Fruit fly (Drosophila melanogaster): Measurements from ENCODE around the gene CG8281.

DNA sequence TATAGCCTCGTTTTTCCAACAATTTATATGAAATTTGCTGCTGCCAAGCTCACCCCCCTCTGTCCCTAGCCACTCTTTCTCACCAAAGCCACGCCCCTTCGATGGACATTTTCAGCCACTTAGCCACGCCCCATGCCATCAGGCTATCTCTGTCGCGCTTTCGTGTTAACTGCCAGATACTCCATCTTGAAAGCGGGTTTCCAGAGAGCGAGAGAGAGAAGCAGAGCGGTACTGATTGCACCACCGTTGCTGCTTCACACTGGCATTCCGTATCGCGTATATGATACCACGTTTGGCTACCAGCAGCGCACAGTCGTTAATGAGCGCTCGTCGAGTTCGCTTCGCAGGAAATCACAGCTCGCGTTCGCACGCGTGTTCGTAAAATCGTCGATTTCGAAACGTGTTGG lies 35.6 kb downstream of the CG8281 start, which contains the start of gene exex:
- TF ChIP-seq h (optimal IDR thresholded peaks at IDR 0.05) (no peak), Sin3A (optimal IDR thresholded peaks at IDR 0.05) (no peak), psq (optimal IDR thresholded peaks at IDR 0.05) (no peak), insv (optimal IDR thresholded peaks at IDR 0.05) (no peak)
